Worm (Caenorhabditis elegans): ENCODE results near the gene ccg-1.

ccg-1 gene

ce11 chrIV:15234943-15235605 is 40.5 kb downstream of the ccg-1 start, which contains the start of gene pkd-2:
Gene pkd-2 (minus strand): TSS chrIV:15234993.
- TF ChIP-seq ref-1 (GFP tag; conservative IDR thresholded peaks at IDR 0.05) (no peak), T22C8.4 (GFP tag; IDR thresholded peaks at IDR 0.05) (no peak), cog-1 (tag; optimal IDR thresholded peaks at IDR 0.05) (no peak), med-1 (GFP tag; optimal IDR thresholded peaks at IDR 0.05; ENCODE audit: insufficient read depth) (no peak), ztf-29 (GFP tag; IDR thresholded peaks at IDR 0.05) (no peak), ztf-23 (GFP tag; IDR thresholded peaks at IDR 0.05) (no peak), flt-1 (GFP tag; IDR thresholded peaks at IDR 0.05) (no peak)

- TF ChIP-seq flt-1 (GFP tag; IDR thresholded peaks at IDR 0.05) (no peak), tab-1 (GFP tag; IDR thresholded peaks at IDR 0.05) (no peak), med-1 (GFP tag; optimal IDR thresholded peaks at IDR 0.05; ENCODE audit: insufficient read depth) (no peak), klf-2 (GFP tag; conservative IDR thresholded peaks at IDR 0.05) (no peak), T22C8.4 (GFP tag; IDR thresholded peaks at IDR 0.05) (no peak), cog-1 (tag; optimal IDR thresholded peaks at IDR 0.05) (no peak), ztf-23 (GFP tag; IDR thresholded peaks at IDR 0.05) (no peak), ztf-29 (GFP tag; IDR thresholded peaks at IDR 0.05) (no peak)
These were observed 41.3 kb downstream of the ccg-1 start for ce11 chrIV:15234272-15234671.

ce11 chrIV:15220253-15220652 is 55.4 kb downstream of the ccg-1 start, which contains the start of gene Y40H7A.11:
Gene Y40H7A.11 (minus strand): TSS chrIV:15220353.
- no peak for TF ChIP-seq ref-1 (GFP tag; conservative IDR thresholded peaks at IDR 0.05)
